Worm (Caenorhabditis elegans): ENCODE data around the gene clec-216.

Gene clec-216

ce11 chrV:7943568-7943967 lies 9.2 kb downstream of the clec-216 start, which contains the start of gene Y97E10B.1:
Gene Y97E10B.1 (plus strand): TSS chrV:7943868.
- no peak for TF ChIP-seq snpc-1.3 (tag; optimal IDR thresholded peaks at IDR 0.05; ENCODE audit: insufficient read depth)

- TF ChIP-seq F57A8.1 (GFP tag; optimal IDR thresholded peaks at IDR 0.05) (no peak), ets-4 (GFP tag; optimal IDR thresholded peaks at IDR 0.05) (no peak), ZK185.1 (tag; optimal IDR thresholded peaks at IDR 0.05; ENCODE audit: poor library complexity, severe bottlenecking) (no peak), dox-1 (GFP tag; IDR thresholded peaks at IDR 0.05) (no peak), ceh-91 (GFP tag; IDR thresholded peaks at IDR 0.05) (no peak), hlh-26 (GFP tag; conservative IDR thresholded peaks at IDR 0.05) (no peak), K12H6.12 (tag; optimal IDR thresholded peaks at IDR 0.05) (no peak), ceh-40 (GFP tag; IDR thresholded peaks at IDR 0.05) (no peak)
These were observed 12.5 kb downstream of the clec-216 start, which contains the start of gene srt-53 for ce11 chrV:7940299-7940698. Gene srt-53 (minus strand): TSS chrV:7940399.

- no peak for TF ChIP-seq madf-10 (tag; optimal IDR thresholded peaks at IDR 0.05)
- TF ChIP-seq sdz-38 (tag; optimal IDR thresholded peaks at IDR 0.05) = no peak
- TF ChIP-seq F33H1.4 (GFP tag; IDR thresholded peaks at IDR 0.05) = no peak
- no peak for TF ChIP-seq zfh-2 (GFP tag; conservative IDR thresholded peaks at IDR 0.05)
- TF ChIP-seq mel-28 (tag; optimal IDR thresholded peaks at IDR 0.05; ENCODE audit: borderline replicate concordance) = no peak
- TF ChIP-seq ceh-58 (GFP tag; IDR thresholded peaks at IDR 0.05) = no peak
- no peak for TF ChIP-seq atf-7 (tag; optimal IDR thresholded peaks at IDR 0.05)
These were observed 15.6 kb downstream of the clec-216 start, which contains the start of gene srsx-3 for ce11 chrV:7937152-7937551. Gene srsx-3 (minus strand): TSS chrV:7937252.

- TF ChIP-seq nfyb-1 (GFP tag; IDR thresholded peaks at IDR 0.05) = no peak
- TF ChIP-seq aptf-2 (GFP tag; conservative IDR thresholded peaks at IDR 0.05) = no peak
- no peak for TF ChIP-seq ceh-79 (tag; optimal IDR thresholded peaks at IDR 0.05)
- no peak for TF ChIP-seq tbp1 (GFP tag; optimal IDR thresholded peaks at IDR 0.05)
- no peak for TF ChIP-seq madf-8 (GFP tag; conservative IDR thresholded peaks at IDR 0.05)
- no peak for TF ChIP-seq lin-54 (GFP tag; optimal IDR thresholded peaks at IDR 0.05)
- no peak for TF ChIP-seq tbx-9 (tag; optimal IDR thresholded peaks at IDR 0.05; ENCODE audit: borderline replicate concordance)
- no peak for TF ChIP-seq madf-10 (tag; optimal IDR thresholded peaks at IDR 0.05)
- TF ChIP-seq ztf-28 (GFP tag; IDR thresholded peaks at IDR 0.05) = no peak
- TF ChIP-seq T07F8.4 (tag; optimal IDR thresholded peaks at IDR 0.05) = no peak
- TF ChIP-seq snpc-1.1 (tag; optimal IDR thresholded peaks at IDR 0.05; ENCODE audit: insufficient read depth) = no peak
- TF ChIP-seq T26A5.8 (tag; optimal IDR thresholded peaks at IDR 0.05) = no peak
- TF ChIP-seq madf-6 (GFP tag; IDR thresholded peaks at IDR 0.05) = no peak
- no peak for TF ChIP-seq gei-17 (GFP tag; optimal IDR thresholded peaks at IDR 0.05)
These were observed 19.8 kb downstream of the clec-216 start, which contains the start of gene ncx-10 for ce11 chrV:7932998-7933397. Gene ncx-10 (minus strand): TSS chrV:7933098.

- no peak for TF ChIP-seq hrde-1 (tag; optimal IDR thresholded peaks at IDR 0.05; ENCODE audit: borderline replicate concordance)
- no peak for TF ChIP-seq egrh-3 (GFP tag; IDR thresholded peaks at IDR 0.05)
- no peak for TF ChIP-seq ceh-91 (GFP tag; IDR thresholded peaks at IDR 0.05)
- no peak for TF ChIP-seq let-607 (tag; optimal IDR thresholded peaks at IDR 0.05)
- TF ChIP-seq ztf-22 (GFP tag; optimal IDR thresholded peaks at IDR 0.05) = no peak
- TF ChIP-seq B0019.2 (GFP tag; conservative IDR thresholded peaks at IDR 0.05) = no peak
- no peak for TF ChIP-seq cebp-2 (GFP tag; IDR thresholded peaks at IDR 0.05)
- no peak for TF ChIP-seq attf-6 (GFP tag; IDR thresholded peaks at IDR 0.05)
- TF ChIP-seq zfh-2 (GFP tag; conservative IDR thresholded peaks at IDR 0.05) = no peak
- no peak for TF ChIP-seq ztf-26 (tag; optimal IDR thresholded peaks at IDR 0.05)
- no peak for TF ChIP-seq C06A6.2 (GFP tag; conservative IDR thresholded peaks at IDR 0.05)
- no peak for TF ChIP-seq F23B12.7 (tag; optimal IDR thresholded peaks at IDR 0.05; ENCODE audit: insufficient read depth)
- TF ChIP-seq B0336.3 (GFP tag; IDR thresholded peaks at IDR 0.05) = no peak
These were observed 24.1 kb downstream of the clec-216 start, which contains the start of gene srsx-5 for ce11 chrV:7928660-7929059. Gene srsx-5 (plus strand): TSS chrV:7928960.

All from whole organism, young adult.